Fruit fly (Drosophila melanogaster): Measurements from ENCODE around the gene CG34292.

DNA sequence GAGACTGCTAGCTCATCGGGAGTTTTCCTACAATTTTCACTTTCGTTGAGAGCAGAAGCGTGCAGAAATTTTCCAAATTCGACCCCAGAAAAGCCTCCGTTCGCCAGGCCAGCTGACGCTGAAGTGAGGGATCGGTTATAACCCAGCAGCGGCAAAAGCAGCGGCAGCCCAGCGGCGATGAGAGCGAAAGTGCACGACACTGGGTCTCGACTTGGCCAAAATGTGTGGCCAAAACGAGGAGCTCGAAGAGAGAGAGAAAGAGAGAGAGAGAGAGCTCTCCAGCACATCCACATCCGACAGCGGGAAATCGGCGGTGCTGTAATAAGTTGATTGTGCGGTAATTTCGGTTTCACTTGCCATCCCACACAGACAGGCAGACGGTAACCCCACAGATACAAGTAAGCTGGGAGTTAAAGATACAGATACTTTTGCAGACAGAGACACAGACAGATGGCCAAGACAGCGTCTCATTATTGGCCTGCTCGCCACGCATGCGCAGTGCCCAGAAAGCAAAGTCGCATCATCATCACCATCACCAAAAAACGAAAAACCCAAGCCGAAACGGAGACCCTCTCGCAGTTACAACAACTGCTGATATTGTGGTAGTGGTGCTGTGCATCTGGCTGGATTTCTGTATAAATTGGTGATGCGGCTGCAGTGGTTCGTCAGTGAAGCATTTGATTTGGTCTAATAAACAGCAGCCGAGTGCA lies 13.3 kb upstream of the CG34292 start, which contains the start of gene TwdlT:
- TF ChIP-seq CG6854 (GFP tag; optimal IDR thresholded peaks at IDR 0.05), result no peak
- TF ChIP-seq CG11294 (GFP tag; IDR thresholded peaks at IDR 0.05), result no peak
- no peak for TF ChIP-seq dac (GFP tag; optimal IDR thresholded peaks at IDR 0.05)
- no peak for TF ChIP-seq net (GFP tag; optimal IDR thresholded peaks at IDR 0.05)
- no peak for TF ChIP-seq CG6792 (GFP tag; optimal IDR thresholded peaks at IDR 0.05)
- no peak for TF ChIP-seq vri (GFP tag; optimal IDR thresholded peaks at IDR 0.05)
- no peak for TF ChIP-seq acj6 (GFP tag; optimal IDR thresholded peaks at IDR 0.05)
- TF ChIP-seq topi (GFP tag; optimal IDR thresholded peaks at IDR 0.05), result no peak
- no peak for TF ChIP-seq Lpt (GFP tag; optimal IDR thresholded peaks at IDR 0.05)
- no peak for TF ChIP-seq Eip75B (GFP tag; optimal IDR thresholded peaks at IDR 0.05)
- TF ChIP-seq CG10669 (GFP tag; optimal IDR thresholded peaks at IDR 0.05), result no peak
